Fruit fly (Drosophila melanogaster) whole organism: ENCODE data around the gene CG32087.

Source experiments
- Dll ChIP-seq: fragments of >200 bp; optimal IDR thresholded peaks from 2 replicates; lab custom pipeline; 2017
- EcR ChIP-seq, 2 experiments: fragments of >200 bp; optimal IDR thresholded peaks; 2 replicates each; lab custom pipeline; 2017; ENCODE audit warnings: missing biosample characterization in 2 of 2, missing genetic modification characterization in 2 of 2, missing genetic modification reagents in 2 of 2
- psq ChIP-seq: fragments of >200 bp; optimal IDR thresholded peaks from 2 replicates; lab custom pipeline; 2017
- usp ChIP-seq: fragments of >200 bp; optimal IDR thresholded peaks from 2 replicates; lab custom pipeline; 2017; ENCODE audit warnings: missing biosample characterization, missing genetic modification characterization, mixed read lengths

dm6 chr3L:11685876-11686275 lies 46.1 kb upstream of the CG32087 start:
- no peak for TF ChIP-seq psq (lab: Kevin White, UChicago)
- no peak for TF ChIP-seq Dll (lab: Kevin White, UChicago)
- TF ChIP-seq EcR (GFP tag; optimal IDR thresholded peaks at IDR 0.05; lab: Kevin White, UChicago) = no peak
- TF ChIP-seq usp (GFP tag; lab: Kevin White, UChicago) = no peak
